Fruit fly (Drosophila melanogaster) whole organism, wandering third instar larva: ENCODE data around the gene CG31921.

ENCODE experiments used
- Abd-B ChIP-seq: fragments of >200 bp; optimal IDR thresholded peaks from 2 replicates; lab custom pipeline; 2017; ENCODE audit warnings: missing biosample characterization, missing genetic modification characterization
- CG32264 ChIP-seq: fragments of 200-800 bp; sonication (Bioruptor generic); optimal IDR thresholded peaks from 2 replicates; lab custom pipeline; 2016; ENCODE audit warnings: missing biosample characterization, missing genetic modification characterization
- CG9705 ChIP-seq: fragments of 200-800 bp; sonication (Bioruptor generic); optimal IDR thresholded peaks from 2 replicates; lab custom pipeline; 2018; ENCODE audit warnings: missing biosample characterization, mild to moderate bottlenecking, missing genetic modification characterization
- CrebA ChIP-seq: fragments of 200-800 bp; sonication (Bioruptor generic); optimal IDR thresholded peaks from 2 replicates; lab custom pipeline; 2016; ENCODE audit warnings: missing biosample characterization, mild to moderate bottlenecking, missing genetic modification characterization, borderline replicate concordance
- Dif ChIP-seq: fragments of 200-275, 200-300 bp; sonication (Bioruptor generic); optimal IDR thresholded peaks from 2 replicates; lab custom pipeline; 2018; ENCODE audit warnings: missing biosample characterization, missing genetic modification characterization; ENCODE audit not compliant: partially characterized antibody
- GATAd ChIP-seq: sonication (Bioruptor generic); optimal IDR thresholded peaks from 2 replicates; lab custom pipeline; 2016; ENCODE audit warnings: missing biosample characterization, missing genetic modification characterization
- Hnf4 ChIP-seq: fragments of 200-800 bp; sonication (Bioruptor generic); optimal IDR thresholded peaks from 2 replicates; lab custom pipeline; 2016; ENCODE audit warnings: missing biosample characterization, mild to moderate bottlenecking, missing genetic modification characterization
- Hr78 ChIP-seq: fragments of >200 bp; optimal IDR thresholded peaks from 2 replicates; lab custom pipeline; 2017; ENCODE audit warnings: missing biosample characterization, missing genetic modification characterization
- Hr83 ChIP-seq: fragments of 200-300 bp; sonication (Bioruptor generic); optimal IDR thresholded peaks from 2 replicates; lab custom pipeline; 2016; ENCODE audit warnings: missing biosample characterization, mild to moderate bottlenecking, missing genetic modification characterization, moderate library complexity; ENCODE audit not compliant: poor library complexity, severe bottlenecking
- Mio ChIP-seq: sonication (Bioruptor generic); optimal IDR thresholded peaks from 2 replicates; lab custom pipeline; 2016; ENCODE audit warnings: missing biosample characterization, missing genetic modification characterization
- Myc ChIP-seq: fragments of >200 bp; optimal IDR thresholded peaks from 2 replicates; lab custom pipeline; 2017
- N ChIP-seq: fragments of >200 bp; optimal IDR thresholded peaks from 2 replicates; lab custom pipeline; 2018; ENCODE audit warnings: missing biosample characterization, missing external identifiers, missing genetic modification characterization
- OdsH ChIP-seq: fragments of 200-800 bp; sonication (Bioruptor generic); optimal IDR thresholded peaks from 2 replicates; lab custom pipeline; 2016; ENCODE audit warnings: missing biosample characterization, mild to moderate bottlenecking, missing genetic modification characterization
- Rel ChIP-seq, 2 experiments: fragments of 200-800 bp; sonication (Bioruptor generic) in 1 of 2; optimal IDR thresholded peaks; 2 replicates in 1 of 2; 3 replicates in 1 of 2; lab custom pipeline; 2016 to 2019; ENCODE audit warnings: mild to moderate bottlenecking in 2 of 2, missing biosample characterization in 2 of 2, missing genetic modification characterization in 2 of 2, moderate library complexity in 1 of 2
- Sp1 ChIP-seq: fragments of 200-800 bp; sonication (Bioruptor generic); optimal IDR thresholded peaks from 3 replicates; lab custom pipeline; 2019; ENCODE audit warnings: missing biosample characterization, mild to moderate bottlenecking, missing genetic modification characterization, moderate library complexity
- Vsx2 ChIP-seq: fragments of 200-300, 225-300 bp; sonication (Bioruptor generic); optimal IDR thresholded peaks from 2 replicates; lab custom pipeline; 2018; ENCODE audit warnings: missing biosample characterization, missing genetic modification characterization; ENCODE audit not compliant: partially characterized antibody
- br ChIP-seq: fragments of 200-800 bp; sonication (Bioruptor generic); optimal IDR thresholded peaks from 2 replicates; lab custom pipeline; 2016; ENCODE audit warnings: missing biosample characterization, missing genetic modification characterization
- brk ChIP-seq: fragments of 200-800 bp; sonication (Bioruptor generic); optimal IDR thresholded peaks from 2 replicates; lab custom pipeline; 2016; ENCODE audit warnings: missing biosample characterization, mild to moderate bottlenecking, missing genetic modification characterization
- dl ChIP-seq, 2 experiments: fragments of 175-275, 200-275 bp in 1 of 2; fragments of 200-275 bp in 1 of 2; sonication (Bioruptor generic); optimal IDR thresholded peaks; lab custom pipeline; 2018; ENCODE audit warnings: mild to moderate bottlenecking in 2 of 2, missing biosample characterization in 2 of 2, missing genetic modification characterization in 2 of 2, moderate library complexity in 2 of 2; ENCODE audit not compliant: partially characterized antibody in 2 of 2, insufficient read depth in 1 of 2
- dmrt93B ChIP-seq: fragments of 200-800 bp; sonication (Bioruptor generic); optimal IDR thresholded peaks from 2 replicates; lab custom pipeline; 2018; ENCODE audit warnings: missing biosample characterization, mild to moderate bottlenecking, missing genetic modification characterization
- dsf ChIP-seq: sonication (Bioruptor generic); optimal IDR thresholded peaks from 2 replicates; lab custom pipeline; 2016; ENCODE audit warnings: missing biosample characterization, missing genetic modification characterization, borderline replicate concordance
- ey ChIP-seq: fragments of 200-800 bp; sonication (Bioruptor generic); optimal IDR thresholded peaks from 2 replicates; lab custom pipeline; 2016; ENCODE audit warnings: missing biosample characterization, missing genetic modification characterization
- foxo ChIP-seq, 2 experiments: fragments of 200-800 bp; sonication (Bioruptor generic); optimal IDR thresholded peaks; 2 replicates in 1 of 2; 3 replicates in 1 of 2; lab custom pipeline; 2016 to 2017; ENCODE audit warnings: missing biosample characterization in 2 of 2, missing genetic modification characterization in 2 of 2
- jim ChIP-seq: fragments of 175-275, 200-325 bp; sonication (Bioruptor generic); optimal IDR thresholded peaks from 2 replicates; lab custom pipeline; 2016; ENCODE audit warnings: missing biosample characterization, mild to moderate bottlenecking, missing genetic modification characterization
- lola ChIP-seq: fragments of >200 bp; optimal IDR thresholded peaks from 2 replicates; lab custom pipeline; 2017; ENCODE audit warnings: missing biosample characterization, missing genetic modification characterization
- pan ChIP-seq: fragments of >200 bp; optimal IDR thresholded peaks from 2 replicates; lab custom pipeline; 2017
- psq ChIP-seq: fragments of 200-800 bp; sonication (Bioruptor generic); optimal IDR thresholded peaks from 3 replicates; lab custom pipeline; 2017; ENCODE audit warnings: missing biosample characterization, mild to moderate bottlenecking, missing genetic modification characterization, moderate library complexity
- sv ChIP-seq: fragments of 200-800 bp; sonication (Bioruptor generic); optimal IDR thresholded peaks from 3 replicates; lab custom pipeline; 2016; ENCODE audit warnings: missing biosample characterization, missing genetic modification characterization
- tai ChIP-seq: sonication (Bioruptor generic); optimal IDR thresholded peaks from 2 replicates; lab custom pipeline; 2016; ENCODE audit warnings: missing biosample characterization, missing genetic modification characterization
- usp ChIP-seq: fragments of >200 bp; optimal IDR thresholded peaks from 2 replicates; lab custom pipeline; 2017; ENCODE audit warnings: missing biosample characterization, missing genetic modification characterization
- woc ChIP-seq: sonication (Bioruptor generic); optimal IDR thresholded peaks from 2 replicates; lab custom pipeline; 2016; ENCODE audit warnings: missing biosample characterization, mild to moderate bottlenecking, missing genetic modification characterization

Gene CG31921

DNA sequence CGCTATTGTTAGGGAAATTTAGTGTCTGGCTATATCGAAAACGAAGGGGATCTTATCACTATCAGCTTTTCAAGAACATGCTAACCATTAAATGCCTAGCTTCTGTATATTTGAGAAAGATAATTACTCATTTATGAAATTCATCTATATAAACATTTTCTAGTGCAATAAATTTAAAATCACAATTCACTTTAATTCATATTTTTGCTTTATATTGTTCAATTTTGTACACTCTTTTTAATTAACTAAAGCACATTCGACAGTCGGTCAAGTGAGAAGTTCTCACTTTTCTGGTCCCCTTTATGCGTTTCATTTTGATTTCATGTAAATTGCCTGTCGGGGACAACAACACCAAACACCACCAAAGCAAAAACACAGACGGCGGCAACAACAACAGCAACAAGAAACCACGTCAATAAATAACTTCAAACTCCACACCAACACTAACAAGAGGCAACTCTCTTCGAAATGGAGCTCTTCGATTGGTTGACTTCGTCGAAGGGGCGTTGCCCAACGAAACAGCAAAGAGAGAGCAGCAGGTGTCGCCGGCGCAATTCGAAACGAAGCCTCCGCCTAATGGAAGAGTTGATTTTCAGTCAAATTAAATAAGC lies 36.4 kb upstream of the CG31921 start:
- TF ChIP-seq psq (GFP tag; lab: Kevin White, UChicago): peak; percentile 5
- no peak for TF ChIP-seq pan (lab: Kevin White, UChicago)
- TF ChIP-seq CG32264 (GFP tag; lab: Kevin White, UChicago): no peak
- TF ChIP-seq Vsx2: no peak

- TF ChIP-seq sv (GFP tag; lab: Kevin White, UChicago) (no peak), ey (GFP tag; lab: Kevin White, UChicago) (no peak), psq (GFP tag; lab: Kevin White, UChicago) (no peak), Hnf4 (GFP tag; lab: Kevin White, UChicago) (no peak), brk (GFP tag; lab: Kevin White, UChicago) (no peak), usp (GFP tag; lab: Kevin White, UChicago) (no peak), Mio (GFP tag; lab: Kevin White, UChicago) (no peak), Sp1 (GFP tag; lab: Kevin White, UChicago) (no peak), Hr78 (GFP tag; lab: Kevin White, UChicago) (no peak), Dif (no peak), N (no peak), dmrt93B (GFP tag; lab: Kevin White, UChicago) (no peak), Myc (lab: Kevin White, UChicago) (no peak), pan (lab: Kevin White, UChicago) (no peak)
Observed at dm6 chr2L:366876-367275, 34.7 kb upstream of the CG31921 start.

DNA sequence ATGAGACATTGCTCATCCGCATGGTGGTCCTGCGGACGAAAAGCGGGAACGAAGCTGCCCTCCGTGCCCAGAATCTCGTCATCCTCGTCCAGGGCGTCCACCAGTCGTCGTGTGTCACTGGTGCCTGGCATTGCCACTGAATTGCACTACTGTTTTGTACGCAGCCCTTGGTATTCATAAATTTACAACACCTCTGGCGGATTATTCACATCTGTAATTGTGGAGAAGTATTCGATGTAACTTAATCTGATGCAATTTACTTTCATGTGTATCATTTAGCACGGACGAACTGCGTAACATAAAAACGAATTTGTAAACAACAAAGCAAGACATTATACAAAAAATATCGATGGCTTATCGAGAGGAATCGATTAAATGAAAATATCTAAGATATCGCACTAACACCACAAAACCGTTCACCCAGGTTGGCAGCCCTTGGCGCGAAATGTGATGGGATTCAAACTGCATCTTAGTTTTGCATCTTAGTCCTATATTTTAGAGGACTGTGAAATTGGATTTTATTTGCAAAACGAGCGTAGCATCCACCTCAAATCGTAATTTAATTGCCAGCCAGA lies 25.5 kb upstream of the CG31921 start, which contains the start of gene Ent1:
Gene Ent1, minus strand, starts transcription at position 319 of the 575 bp plus-strand sequence.
- TF ChIP-seq Hr83: peak; percentile 0
- TF ChIP-seq OdsH (GFP tag; lab: Kevin White, UChicago): no peak
- no peak for TF ChIP-seq Hnf4 (GFP tag; lab: Kevin White, UChicago)

DNA sequence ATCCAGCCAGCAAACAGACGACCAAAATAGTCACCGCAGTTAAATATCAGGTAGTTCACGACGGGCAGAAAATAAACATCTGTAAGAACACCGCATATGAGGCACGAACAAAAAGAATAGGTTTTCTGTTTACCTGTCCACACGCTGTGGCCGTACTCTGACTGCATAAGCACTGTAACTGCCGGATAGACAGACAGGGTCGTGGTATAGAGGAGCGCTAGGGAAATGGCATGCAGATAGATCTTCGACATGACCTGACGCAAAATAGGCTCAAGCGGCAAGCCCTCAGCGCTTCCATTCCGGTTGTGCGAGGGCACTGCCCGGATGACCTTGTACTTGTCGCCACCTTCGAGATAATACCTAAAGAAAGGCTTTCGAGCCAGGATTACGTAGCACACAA lies 24.1 kb upstream of the CG31921 start:
- no peak for TF ChIP-seq dsf (GFP tag; lab: Kevin White, UChicago)
- no peak for TF ChIP-seq CrebA (GFP tag; lab: Kevin White, UChicago)
- TF ChIP-seq CG9705: no peak
- TF ChIP-seq tai: no peak
- no peak for TF ChIP-seq jim (GFP tag; lab: Kevin White, UChicago)
- TF ChIP-seq psq (GFP tag; lab: Kevin White, UChicago): no peak
- TF ChIP-seq lola (GFP tag; lab: Kevin White, UChicago): no peak
- no peak for TF ChIP-seq pan (lab: Kevin White, UChicago)
- no peak for TF ChIP-seq Vsx2
- no peak for TF ChIP-seq Rel (GFP tag; optimal IDR thresholded peaks at IDR 0.05; lab: Kevin White, UChicago)
- no peak for TF ChIP-seq Rel (tag; optimal IDR thresholded peaks at IDR 0.05; lab: Kevin White, UChicago)
- TF ChIP-seq dmrt93B (GFP tag; lab: Kevin White, UChicago): no peak

DNA sequence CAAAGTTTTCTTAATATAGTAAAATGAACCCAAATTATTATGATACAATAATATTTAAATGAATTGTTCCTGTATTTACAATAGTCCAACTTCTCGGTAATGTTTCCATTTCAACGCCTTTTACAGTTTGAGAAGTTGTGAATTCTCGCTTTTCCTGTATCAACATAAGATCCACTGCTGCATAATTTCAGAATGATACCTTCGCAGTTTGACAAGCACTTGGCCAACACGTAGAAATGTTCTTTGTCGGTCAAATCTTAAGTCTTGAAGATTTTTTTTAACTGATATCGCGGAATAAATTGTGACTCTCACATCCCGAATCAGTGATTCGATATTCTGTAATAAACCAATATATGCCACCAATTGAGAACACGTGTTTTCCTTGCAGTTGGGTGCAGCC lies 15.5 kb upstream of the CG31921 start:
- no peak for TF ChIP-seq br (GFP tag; lab: Kevin White, UChicago)
- TF ChIP-seq Vsx2: no peak
- no peak for TF ChIP-seq GATAd
- no peak for TF ChIP-seq Dif
- TF ChIP-seq psq (GFP tag; lab: Kevin White, UChicago): no peak

dm6 chr2L:346781-347180 lies 14.6 kb upstream of the CG31921 start:
- TF ChIP-seq CG9705 (no peak), dl (GFP tag; optimal IDR thresholded peaks at IDR 0.05; lab: Kevin White, UChicago; ENCODE audit: insufficient read depth in 1 of 2, partially characterized antibody in 2 of 2) (no peak), lola (GFP tag; lab: Kevin White, UChicago) (no peak), jim (GFP tag; lab: Kevin White, UChicago) (no peak), dmrt93B (GFP tag; lab: Kevin White, UChicago) (no peak), pan (lab: Kevin White, UChicago) (no peak), Abd-B (GFP tag; lab: Kevin White, UChicago) (no peak), foxo (GFP tag; optimal IDR thresholded peaks at IDR 0.05; lab: Kevin White, UChicago) (no peak), sv (GFP tag; lab: Kevin White, UChicago) (no peak), woc (no peak), GATAd (no peak), tai (no peak)
